Fruit fly (Drosophila melanogaster): ENCODE data around the gene CG31533.

Gene CG31533

dm6 chr3R:14116088-14116487 lies 41.1 kb downstream of the CG31533 start:
- no peak for TF ChIP-seq ttk (optimal IDR thresholded peaks at IDR 0.05)
- no peak for TF ChIP-seq insv (optimal IDR thresholded peaks at IDR 0.05)
- TF ChIP-seq Myc (optimal IDR thresholded peaks at IDR 0.05) = no peak
- TF ChIP-seq Sin3A (optimal IDR thresholded peaks at IDR 0.05) = no peak
- no peak for TF ChIP-seq h (optimal IDR thresholded peaks at IDR 0.05)

DNA sequence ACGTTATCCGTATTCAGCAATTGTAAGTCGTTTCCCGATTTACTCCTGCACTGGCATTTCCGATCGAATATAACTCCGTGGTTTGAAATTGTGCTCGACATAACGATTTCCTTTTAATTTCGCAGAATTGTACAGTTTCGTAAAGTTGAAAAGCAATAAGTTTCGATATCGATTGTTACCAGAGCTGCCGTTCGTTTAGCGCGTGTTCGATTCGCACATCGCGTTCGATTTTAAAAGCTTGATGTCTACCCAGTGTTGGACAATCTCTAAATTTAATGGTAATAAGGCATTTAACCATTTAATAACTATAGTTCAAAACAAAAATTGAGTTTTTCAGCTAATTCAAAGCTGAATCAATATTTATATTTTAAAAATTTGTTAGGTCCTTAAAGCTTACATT lies 45.2 kb downstream of the CG31533 start, which contains the start of gene CG14357:
Gene CG14357, minus strand, starts transcription at position 101 of the 400 bp plus-strand sequence.
- TF ChIP-seq Sin3A (optimal IDR thresholded peaks at IDR 0.05) = no peak
- TF ChIP-seq insv (optimal IDR thresholded peaks at IDR 0.05) = no peak

DNA sequence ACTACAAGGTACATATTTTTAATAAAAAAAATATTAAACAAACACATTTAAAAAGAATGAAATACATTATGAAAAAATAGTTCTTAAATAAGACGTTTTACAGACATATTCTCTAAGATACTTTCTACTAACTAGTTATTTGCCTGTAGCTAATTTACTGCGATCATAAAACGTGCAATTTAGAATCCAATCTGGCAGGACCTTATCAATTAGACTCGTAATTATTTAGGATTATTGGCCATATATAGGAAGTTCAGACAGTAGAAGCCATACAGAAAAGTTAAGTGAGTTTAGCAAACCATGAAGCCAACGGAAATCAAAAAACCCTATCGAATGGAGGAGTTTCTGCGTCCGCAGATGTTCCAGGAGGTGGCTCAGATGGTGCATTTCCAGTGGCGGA lies 48.1 kb downstream of the CG31533 start, which contains the start of gene Or88a:
Gene Or88a, plus strand, starts transcription at position 301 of the 400 bp plus-strand sequence.
- TF ChIP-seq h (optimal IDR thresholded peaks at IDR 0.05) = no peak
- no peak for TF ChIP-seq insv (optimal IDR thresholded peaks at IDR 0.05)
- no peak for TF ChIP-seq Myc (optimal IDR thresholded peaks at IDR 0.05)
- TF ChIP-seq ttk (optimal IDR thresholded peaks at IDR 0.05) = no peak

DNA sequence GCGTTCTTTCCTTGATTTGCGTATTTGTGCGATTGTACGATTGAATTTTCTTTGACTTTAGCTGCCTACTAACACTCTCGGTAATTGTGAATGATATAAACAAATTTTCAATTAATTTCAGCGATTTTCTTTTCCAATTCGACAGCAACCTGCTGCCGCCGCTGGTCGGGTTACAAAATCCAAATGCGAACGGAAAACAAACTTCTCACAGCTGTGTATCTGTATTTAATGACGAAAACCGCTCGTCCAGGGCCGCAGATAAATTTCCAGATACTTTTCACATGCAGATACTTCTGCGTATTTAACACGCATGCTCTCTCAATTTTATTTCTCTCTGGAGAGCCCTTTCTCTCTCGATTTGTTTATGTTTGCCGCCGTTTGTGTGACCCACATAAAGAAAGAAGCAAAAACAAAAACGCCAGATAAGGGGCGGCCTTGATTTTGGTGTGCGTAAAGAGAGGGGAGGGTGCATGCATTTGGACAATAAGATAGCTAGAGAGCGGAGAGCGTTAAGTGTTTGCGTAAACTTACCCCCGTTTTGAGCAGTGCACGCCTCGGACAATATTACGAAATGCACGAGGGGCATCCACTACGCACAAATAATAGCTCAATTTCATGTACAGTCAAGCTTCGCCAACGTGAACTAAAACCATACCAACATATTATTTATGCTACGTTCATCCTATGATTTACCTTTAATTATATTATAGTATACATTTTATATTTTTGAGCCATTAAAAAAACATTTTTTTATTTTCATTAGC lies 48.9 kb downstream of the CG31533 start, which contains the start of gene CG12402:
Gene CG12402, minus strand, starts transcription at position 164 of the 764 bp plus-strand sequence.
- TF ChIP-seq h (optimal IDR thresholded peaks at IDR 0.05) = no peak
- TF ChIP-seq ttk (optimal IDR thresholded peaks at IDR 0.05) = no peak
- no peak for TF ChIP-seq Myc (optimal IDR thresholded peaks at IDR 0.05)
- no peak for TF ChIP-seq Sin3A (optimal IDR thresholded peaks at IDR 0.05)
- TF ChIP-seq psq (optimal IDR thresholded peaks at IDR 0.05) = no peak
- no peak for TF ChIP-seq insv (optimal IDR thresholded peaks at IDR 0.05)

dm6 chr3R:14107597-14107996 lies 49.6 kb downstream of the CG31533 start:
- TF ChIP-seq psq (optimal IDR thresholded peaks at IDR 0.05) (no peak), Myc (optimal IDR thresholded peaks at IDR 0.05) (no peak)

All from Kc167 (cell line).